Fruit fly (Drosophila melanogaster) whole organism, wandering third instar larva: ENCODE data around the gene xit.

ENCODE experiments used
- Abd-B ChIP-seq: fragments of >200 bp; optimal IDR thresholded peaks from 2 replicates; lab custom pipeline; 2017; ENCODE audit warnings: missing biosample characterization, missing genetic modification characterization
- CG32264 ChIP-seq: fragments of 200-800 bp; sonication (Bioruptor generic); optimal IDR thresholded peaks from 2 replicates; lab custom pipeline; 2016; ENCODE audit warnings: missing biosample characterization, missing genetic modification characterization
- CG9705 ChIP-seq: fragments of 200-800 bp; sonication (Bioruptor generic); optimal IDR thresholded peaks from 2 replicates; lab custom pipeline; 2018; ENCODE audit warnings: missing biosample characterization, mild to moderate bottlenecking, missing genetic modification characterization
- CrebA ChIP-seq: fragments of 200-800 bp; sonication (Bioruptor generic); optimal IDR thresholded peaks from 2 replicates; lab custom pipeline; 2016; ENCODE audit warnings: missing biosample characterization, mild to moderate bottlenecking, missing genetic modification characterization, borderline replicate concordance
- Dfd ChIP-seq: fragments of >200 bp; optimal IDR thresholded peaks from 2 replicates; lab custom pipeline; 2017; ENCODE audit warnings: missing biosample characterization, missing genetic modification characterization
- Dif ChIP-seq: fragments of 200-275, 200-300 bp; sonication (Bioruptor generic); optimal IDR thresholded peaks from 2 replicates; lab custom pipeline; 2018; ENCODE audit warnings: missing biosample characterization, missing genetic modification characterization; ENCODE audit not compliant: partially characterized antibody
- GATAd ChIP-seq: sonication (Bioruptor generic); optimal IDR thresholded peaks from 2 replicates; lab custom pipeline; 2016; ENCODE audit warnings: missing biosample characterization, missing genetic modification characterization
- HLH106 ChIP-seq: fragments of 200-800 bp; optimal IDR thresholded peaks from 3 replicates; lab custom pipeline; 2019; ENCODE audit warnings: missing biosample characterization, mild to moderate bottlenecking, missing genetic modification characterization, moderate library complexity
- Hnf4 ChIP-seq: fragments of 200-800 bp; sonication (Bioruptor generic); optimal IDR thresholded peaks from 2 replicates; lab custom pipeline; 2016; ENCODE audit warnings: missing biosample characterization, mild to moderate bottlenecking, missing genetic modification characterization
- Hr78 ChIP-seq: fragments of >200 bp; optimal IDR thresholded peaks from 2 replicates; lab custom pipeline; 2017; ENCODE audit warnings: missing biosample characterization, missing genetic modification characterization
- Hr83 ChIP-seq: fragments of 200-300 bp; sonication (Bioruptor generic); optimal IDR thresholded peaks from 2 replicates; lab custom pipeline; 2016; ENCODE audit warnings: missing biosample characterization, mild to moderate bottlenecking, missing genetic modification characterization, moderate library complexity; ENCODE audit not compliant: poor library complexity, severe bottlenecking
- Jra ChIP-seq: sonication (Bioruptor generic); optimal IDR thresholded peaks from 2 replicates; lab custom pipeline; 2016; ENCODE audit warnings: missing biosample characterization, missing genetic modification characterization
- Mio ChIP-seq: sonication (Bioruptor generic); optimal IDR thresholded peaks from 2 replicates; lab custom pipeline; 2016; ENCODE audit warnings: missing biosample characterization, missing genetic modification characterization
- Myc ChIP-seq: fragments of >200 bp; optimal IDR thresholded peaks from 2 replicates; lab custom pipeline; 2017
- N ChIP-seq: fragments of >200 bp; optimal IDR thresholded peaks from 2 replicates; lab custom pipeline; 2018; ENCODE audit warnings: missing biosample characterization, missing external identifiers, missing genetic modification characterization
- OdsH ChIP-seq: fragments of 200-800 bp; sonication (Bioruptor generic); optimal IDR thresholded peaks from 2 replicates; lab custom pipeline; 2016; ENCODE audit warnings: missing biosample characterization, mild to moderate bottlenecking, missing genetic modification characterization
- Rel ChIP-seq, 2 experiments: fragments of 200-800 bp; sonication (Bioruptor generic) in 1 of 2; optimal IDR thresholded peaks; 2 replicates in 1 of 2; 3 replicates in 1 of 2; lab custom pipeline; 2016 to 2019; ENCODE audit warnings: mild to moderate bottlenecking in 2 of 2, missing biosample characterization in 2 of 2, missing genetic modification characterization in 2 of 2, moderate library complexity in 1 of 2
- Sp1 ChIP-seq: fragments of 200-800 bp; sonication (Bioruptor generic); optimal IDR thresholded peaks from 3 replicates; lab custom pipeline; 2019; ENCODE audit warnings: missing biosample characterization, mild to moderate bottlenecking, missing genetic modification characterization, moderate library complexity
- Vsx2 ChIP-seq: fragments of 200-300, 225-300 bp; sonication (Bioruptor generic); optimal IDR thresholded peaks from 2 replicates; lab custom pipeline; 2018; ENCODE audit warnings: missing biosample characterization, missing genetic modification characterization; ENCODE audit not compliant: partially characterized antibody
- br ChIP-seq: fragments of 200-800 bp; sonication (Bioruptor generic); optimal IDR thresholded peaks from 2 replicates; lab custom pipeline; 2016; ENCODE audit warnings: missing biosample characterization, missing genetic modification characterization
- brk ChIP-seq: fragments of 200-800 bp; sonication (Bioruptor generic); optimal IDR thresholded peaks from 2 replicates; lab custom pipeline; 2016; ENCODE audit warnings: missing biosample characterization, mild to moderate bottlenecking, missing genetic modification characterization
- dl ChIP-seq, 2 experiments: fragments of 175-275, 200-275 bp in 1 of 2; fragments of 200-275 bp in 1 of 2; sonication (Bioruptor generic); optimal IDR thresholded peaks; lab custom pipeline; 2018; ENCODE audit warnings: mild to moderate bottlenecking in 2 of 2, missing biosample characterization in 2 of 2, missing genetic modification characterization in 2 of 2, moderate library complexity in 2 of 2; ENCODE audit not compliant: partially characterized antibody in 2 of 2, insufficient read depth in 1 of 2
- dmrt93B ChIP-seq: fragments of 200-800 bp; sonication (Bioruptor generic); optimal IDR thresholded peaks from 2 replicates; lab custom pipeline; 2018; ENCODE audit warnings: missing biosample characterization, mild to moderate bottlenecking, missing genetic modification characterization
- dsf ChIP-seq: sonication (Bioruptor generic); optimal IDR thresholded peaks from 2 replicates; lab custom pipeline; 2016; ENCODE audit warnings: missing biosample characterization, missing genetic modification characterization, borderline replicate concordance
- ey ChIP-seq: fragments of 200-800 bp; sonication (Bioruptor generic); optimal IDR thresholded peaks from 2 replicates; lab custom pipeline; 2016; ENCODE audit warnings: missing biosample characterization, missing genetic modification characterization
- foxo ChIP-seq, 2 experiments: fragments of 200-800 bp; sonication (Bioruptor generic); optimal IDR thresholded peaks; 2 replicates in 1 of 2; 3 replicates in 1 of 2; lab custom pipeline; 2016 to 2017; ENCODE audit warnings: missing biosample characterization in 2 of 2, missing genetic modification characterization in 2 of 2
- fru ChIP-seq: fragments of 200-800 bp; sonication (Bioruptor generic); optimal IDR thresholded peaks from 3 replicates; lab custom pipeline; 2016; ENCODE audit warnings: missing biosample characterization, mild to moderate bottlenecking, missing genetic modification characterization
- h ChIP-seq: fragments of 200-800 bp; sonication (Bioruptor generic); optimal IDR thresholded peaks from 3 replicates; lab custom pipeline; 2016; ENCODE audit warnings: missing biosample characterization, mild to moderate bottlenecking, missing genetic modification characterization
- jim ChIP-seq: fragments of 175-275, 200-325 bp; sonication (Bioruptor generic); optimal IDR thresholded peaks from 2 replicates; lab custom pipeline; 2016; ENCODE audit warnings: missing biosample characterization, mild to moderate bottlenecking, missing genetic modification characterization
- lola ChIP-seq: fragments of >200 bp; optimal IDR thresholded peaks from 2 replicates; lab custom pipeline; 2017; ENCODE audit warnings: missing biosample characterization, missing genetic modification characterization
- pan ChIP-seq: fragments of >200 bp; optimal IDR thresholded peaks from 2 replicates; lab custom pipeline; 2017
- psq ChIP-seq: fragments of 200-800 bp; sonication (Bioruptor generic); optimal IDR thresholded peaks from 3 replicates; lab custom pipeline; 2017; ENCODE audit warnings: missing biosample characterization, mild to moderate bottlenecking, missing genetic modification characterization, moderate library complexity
- rgr ChIP-seq: fragments of 200-800 bp; sonication (Bioruptor generic); optimal IDR thresholded peaks from 3 replicates; lab custom pipeline; 2016; ENCODE audit warnings: missing biosample characterization, mild to moderate bottlenecking, missing genetic modification characterization
- sage ChIP-seq: fragments of 200-800 bp; sonication (Bioruptor generic); optimal IDR thresholded peaks from 2 replicates; lab custom pipeline; 2016; ENCODE audit warnings: missing biosample characterization, mild to moderate bottlenecking, missing genetic modification characterization
- sv ChIP-seq: fragments of 200-800 bp; sonication (Bioruptor generic); optimal IDR thresholded peaks from 3 replicates; lab custom pipeline; 2016; ENCODE audit warnings: missing biosample characterization, missing genetic modification characterization
- tai ChIP-seq: sonication (Bioruptor generic); optimal IDR thresholded peaks from 2 replicates; lab custom pipeline; 2016; ENCODE audit warnings: missing biosample characterization, missing genetic modification characterization
- usp ChIP-seq: fragments of >200 bp; optimal IDR thresholded peaks from 2 replicates; lab custom pipeline; 2017; ENCODE audit warnings: missing biosample characterization, missing genetic modification characterization
- woc ChIP-seq: sonication (Bioruptor generic); optimal IDR thresholded peaks from 2 replicates; lab custom pipeline; 2016; ENCODE audit warnings: missing biosample characterization, mild to moderate bottlenecking, missing genetic modification characterization

The xit gene

dm6 chrX:6803880-6804484 lies 16.8 kb upstream of the xit start:
- no peak for TF ChIP-seq OdsH (GFP tag; lab: Kevin White, UChicago)
- no peak for TF ChIP-seq Sp1 (GFP tag; lab: Kevin White, UChicago)
- no peak for TF ChIP-seq Rel (GFP tag; optimal IDR thresholded peaks at IDR 0.05; lab: Kevin White, UChicago)
- no peak for TF ChIP-seq Rel (tag; optimal IDR thresholded peaks at IDR 0.05; lab: Kevin White, UChicago)
- TF ChIP-seq Jra (GFP tag; lab: Kevin White, UChicago): no peak
- TF ChIP-seq Abd-B: no peak
- no peak for TF ChIP-seq h (GFP tag; lab: Kevin White, UChicago)
- TF ChIP-seq dmrt93B: no peak
- no peak for TF ChIP-seq brk (GFP tag; lab: Kevin White, UChicago)
- no peak for TF ChIP-seq psq
- TF ChIP-seq woc (GFP tag; lab: Kevin White, UChicago): no peak
- no peak for TF ChIP-seq ey (GFP tag; lab: Kevin White, UChicago)
- TF ChIP-seq dl (GFP tag; optimal IDR thresholded peaks at IDR 0.05; lab: Kevin White, UChicago; ENCODE audit: insufficient read depth in 1 of 2, partially characterized antibody in 2 of 2): no peak
- TF ChIP-seq Mio: no peak
- TF ChIP-seq rgr (GFP tag; lab: Kevin White, UChicago): no peak
- no peak for TF ChIP-seq Dfd (GFP tag; lab: Kevin White, UChicago)
- TF ChIP-seq HLH106: no peak
- TF ChIP-seq, all 38 proteins: peak for 0

DNA sequence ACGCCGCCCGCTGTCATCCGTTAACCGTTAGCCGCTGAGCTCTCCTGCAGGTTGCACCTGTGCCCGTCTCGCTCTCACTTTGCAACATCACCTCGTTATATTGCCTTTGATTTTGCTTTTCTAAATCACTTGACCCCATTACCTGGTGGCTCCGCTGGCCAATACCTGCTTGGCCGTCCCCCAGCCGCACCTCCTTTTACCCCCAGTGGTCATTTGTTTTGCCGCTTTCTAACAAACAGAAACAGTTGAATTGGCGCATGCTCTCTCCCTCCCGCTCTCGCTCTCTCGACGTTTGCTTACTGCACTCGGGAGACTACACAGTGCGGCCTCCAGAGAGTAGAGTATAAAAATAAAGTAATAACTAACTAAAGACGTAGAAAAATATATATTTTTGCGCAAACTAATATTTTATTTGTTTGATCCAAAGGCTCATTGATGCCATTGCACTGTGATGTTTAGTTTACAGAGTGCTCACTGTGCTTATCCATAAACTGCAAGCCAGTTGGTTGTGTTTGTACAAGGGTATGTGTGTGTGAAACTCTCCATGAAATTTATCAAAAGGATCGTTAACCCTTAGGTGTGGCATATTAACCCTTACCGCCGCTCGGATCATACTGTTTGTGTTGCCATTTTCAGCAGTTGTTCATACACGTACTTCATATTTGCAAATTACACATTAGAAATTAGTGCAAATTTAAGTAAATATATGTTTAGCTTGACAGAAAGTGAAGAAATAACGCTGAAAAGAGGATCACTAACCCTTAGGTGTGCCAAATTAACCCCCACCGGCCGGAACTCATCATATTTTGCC lies 16.1 kb upstream of the xit start:
- TF ChIP-seq woc (GFP tag; lab: Kevin White, UChicago) (peak; percentile 95), jim (GFP tag; lab: Kevin White, UChicago) (peak; percentile 31), br (peak; percentile 96), dsf (GFP tag; lab: Kevin White, UChicago) (peak; percentile 78), Sp1 (GFP tag; lab: Kevin White, UChicago) (peak; percentile 90), Hr78 (GFP tag; lab: Kevin White, UChicago) (no peak), Hr83 (GFP tag; lab: Kevin White, UChicago) (peak; percentile 45), Mio (peak; percentile 79), CrebA (GFP tag; lab: Kevin White, UChicago) (no peak), Abd-B (no peak), lola (GFP tag; lab: Kevin White, UChicago) (no peak), Dif (GFP tag; lab: Kevin White, UChicago) (peak; percentile 70), Dfd (GFP tag; lab: Kevin White, UChicago) (no peak), psq (peak; percentile 91), sage (GFP tag; lab: Kevin White, UChicago) (peak; percentile 93), h (GFP tag; lab: Kevin White, UChicago) (peak; percentile 97), ey (GFP tag; lab: Kevin White, UChicago) (peak; percentile 96), Myc (lab: Kevin White, UChicago) (no peak), Vsx2 (no peak), Jra (GFP tag; lab: Kevin White, UChicago) (peak; percentile 93), brk (GFP tag; lab: Kevin White, UChicago) (peak; percentile 91), N (GFP tag; lab: Kevin White, UChicago) (no peak), pan (lab: Kevin White, UChicago) (no peak), OdsH (GFP tag; lab: Kevin White, UChicago) (peak; percentile 96), usp (no peak), CG32264 (GFP tag; lab: Kevin White, UChicago) (peak; percentile 91), foxo (GFP tag; optimal IDR thresholded peaks at IDR 0.05; lab: Kevin White, UChicago) (peak; percentile 78 to 96), CG9705 (GFP tag; lab: Kevin White, UChicago) (peak; percentile 47), dl (GFP tag; optimal IDR thresholded peaks at IDR 0.05; lab: Kevin White, UChicago; ENCODE audit: insufficient read depth in 1 of 2, partially characterized antibody in 2 of 2) (peak in 1 of 2 experiments; percentile 62), sv (GFP tag; lab: Kevin White, UChicago) (peak; percentile 64), fru (GFP tag; lab: Kevin White, UChicago) (peak; percentile 95), dmrt93B (peak; percentile 84), HLH106 (peak; percentile 92), GATAd (GFP tag; lab: Kevin White, UChicago) (peak; percentile 18), tai (GFP tag; lab: Kevin White, UChicago) (no peak), Rel (GFP tag; optimal IDR thresholded peaks at IDR 0.05; lab: Kevin White, UChicago) (peak; percentile 94), Rel (tag; optimal IDR thresholded peaks at IDR 0.05; lab: Kevin White, UChicago) (peak; percentile 53), Hnf4 (GFP tag; lab: Kevin White, UChicago) (peak; percentile 97), rgr (GFP tag; lab: Kevin White, UChicago) (peak; percentile 97)
- TF ChIP-seq, all 38 proteins: peak for 27
